Fruit fly (Drosophila melanogaster) Kc167 (cell line): Measurements from ENCODE around the gene CAH16.

ENCODE experiments used
- Sin3A ChIP-seq: fragments of >200 bp; optimal IDR thresholded peaks from 2 replicates; lab custom pipeline; 2018; ENCODE audit warnings: missing external identifiers
- h ChIP-seq: fragments of >200 bp; optimal IDR thresholded peaks from 3 replicates; lab custom pipeline; 2018; ENCODE audit warnings: missing external identifiers
- psq ChIP-seq: fragments of >200 bp; optimal IDR thresholded peaks from 2 replicates; lab custom pipeline; 2017; ENCODE audit warnings: missing external identifiers

dm6 chr3R:31222890-31223569 lies 37.0 kb upstream of the CAH16 start:
- TF ChIP-seq h (lab: Kevin White, UChicago) (no peak), Sin3A (lab: Kevin White, UChicago) (no peak), psq (no peak)
